Fruit fly (Drosophila melanogaster) whole organism, embryonic: Measurements from ENCODE around the gene grsm.

Experiments used
- Atf-2 ChIP-seq: fragments of 200-800 bp; sonication (Bioruptor generic); optimal IDR thresholded peaks from 2 replicates; lab custom pipeline; 2016; ENCODE audit warnings: missing biosample characterization, missing genetic modification characterization
- Blimp-1 ChIP-seq: fragments of 200-800 bp; sonication (Bioruptor generic); optimal IDR thresholded peaks from 3 replicates; lab custom pipeline; 2018; ENCODE audit warnings: missing biosample characterization, missing genetic modification characterization, mild to moderate bottlenecking, moderate library complexity, missing genetic modification reagents
- CG10267 ChIP-seq: fragments of 200-800 bp; sonication (Bioruptor generic); optimal IDR thresholded peaks from 2 replicates; lab custom pipeline; 2018; ENCODE audit warnings: missing biosample characterization, mild to moderate bottlenecking, missing genetic modification characterization, moderate library complexity
- CG13894 ChIP-seq: fragments of 200-800 bp; sonication (Bioruptor generic); optimal IDR thresholded peaks from 3 replicates; lab custom pipeline; 2018; ENCODE audit warnings: missing biosample characterization, mild to moderate bottlenecking, missing genetic modification characterization, moderate library complexity
- CG15479 ChIP-seq: fragments of 200-800 bp; sonication (Bioruptor generic); optimal IDR thresholded peaks from 3 replicates; lab custom pipeline; 2019; ENCODE audit warnings: missing biosample characterization, mild to moderate bottlenecking, missing genetic modification characterization, moderate library complexity
- CG17802 ChIP-seq: fragments of 200-800 bp; sonication (Bioruptor generic); optimal IDR thresholded peaks from 2 replicates; lab custom pipeline; 2018; ENCODE audit warnings: missing biosample characterization, mild to moderate bottlenecking, missing genetic modification characterization, moderate library complexity
- CG2116 ChIP-seq: fragments of 200-800 bp; sonication (Bioruptor generic); optimal IDR thresholded peaks from 3 replicates; lab custom pipeline; 2018; ENCODE audit warnings: missing biosample characterization, mild to moderate bottlenecking, missing genetic modification characterization
- CG2875 ChIP-seq: fragments of 200-800 bp; sonication (Bioruptor generic); optimal IDR thresholded peaks from 2 replicates; lab custom pipeline; 2017; ENCODE audit warnings: missing biosample characterization, mild to moderate bottlenecking, missing genetic modification characterization, missing genetic modification reagents
- CG2889 ChIP-seq: fragments of 200-800 bp; sonication (Bioruptor generic); IDR thresholded peaks from 3 replicates; pipeline ENCODE4 v1.3.6; 2022; ENCODE audit warnings: missing biosample characterization, missing genetic modification characterization
- CG30403 ChIP-seq: fragments of 200-800 bp; sonication (Bioruptor generic); optimal IDR thresholded peaks from 3 replicates; lab custom pipeline; 2016; ENCODE audit warnings: missing biosample characterization, missing genetic modification characterization
- CG4360 ChIP-seq: fragments of 200-800 bp; sonication (Bioruptor generic); IDR thresholded peaks from 2 replicates; pipeline ENCODE4 v1.3.6; 2022; ENCODE audit warnings: missing biosample characterization, missing genetic modification characterization
- CG7987 ChIP-seq: fragments of 200-800 bp; sonication (Bioruptor generic); optimal IDR thresholded peaks from 2 replicates; lab custom pipeline; 2018; ENCODE audit warnings: missing biosample characterization, mild to moderate bottlenecking, missing genetic modification characterization, moderate library complexity
- CG9437 ChIP-seq: fragments of 200-800 bp; sonication (Bioruptor generic); optimal IDR thresholded peaks from 2 replicates; lab custom pipeline; 2018; ENCODE audit warnings: missing biosample characterization, mild to moderate bottlenecking, missing genetic modification characterization
- Dad ChIP-seq: fragments of 200-800 bp; sonication (Bioruptor generic); optimal IDR thresholded peaks from 3 replicates; lab custom pipeline; 2016; ENCODE audit warnings: missing biosample characterization, missing genetic modification characterization
- HHEX ChIP-seq: fragments of 200-800 bp; sonication (Bioruptor generic); optimal IDR thresholded peaks from 3 replicates; lab custom pipeline; 2017; ENCODE audit warnings: missing biosample characterization, mild to moderate bottlenecking, missing genetic modification characterization, missing genetic modification reagents
- HLH3B ChIP-seq: fragments of 200-800 bp; sonication (Bioruptor generic); IDR thresholded peaks from 2 replicates; pipeline ENCODE4 v1.3.6; 2022; ENCODE audit warnings: missing biosample characterization, missing genetic modification characterization
- HLH4C ChIP-seq: fragments of 200-800 bp; sonication (Bioruptor generic); IDR thresholded peaks from 3 replicates; pipeline ENCODE4 v1.3.6; 2022; ENCODE audit warnings: missing biosample characterization, missing genetic modification characterization; ENCODE audit not compliant: partially characterized antibody
- Hand ChIP-seq: fragments of 200-800 bp; sonication (Bioruptor generic); optimal IDR thresholded peaks from 2 replicates; lab custom pipeline; 2017; ENCODE audit warnings: mild to moderate bottlenecking, missing biosample characterization, missing genetic modification reagents, missing genetic modification characterization
- Hey ChIP-seq: fragments of 200-800 bp; sonication (Bioruptor generic); optimal IDR thresholded peaks from 3 replicates; lab custom pipeline; 2018; ENCODE audit warnings: missing biosample characterization, mild to moderate bottlenecking, missing genetic modification characterization
- HmgD ChIP-seq: fragments of 200-800 bp; sonication (Bioruptor generic); optimal IDR thresholded peaks from 3 replicates; lab custom pipeline; 2016; ENCODE audit warnings: missing biosample characterization, missing genetic modification characterization
- HmgZ ChIP-seq: fragments of 200-800 bp; sonication (Bioruptor generic); optimal IDR thresholded peaks from 2 replicates; lab custom pipeline; 2018; ENCODE audit warnings: missing biosample characterization, mild to moderate bottlenecking, missing genetic modification characterization
- Hr39 ChIP-seq: fragments of >200 bp; optimal IDR thresholded peaks from 2 replicates; lab custom pipeline; 2017
- Jarid2 ChIP-seq: fragments of 200-800 bp; sonication (Bioruptor generic); optimal IDR thresholded peaks from 3 replicates; lab custom pipeline; 2017; ENCODE audit warnings: mild to moderate bottlenecking, missing biosample characterization, missing genetic modification reagents, missing genetic modification characterization
- Lpt ChIP-seq: fragments of >200 bp; optimal IDR thresholded peaks from 2 replicates; lab custom pipeline; 2018; ENCODE audit warnings: missing biosample characterization, missing genetic modification characterization
- Med ChIP-seq: fragments of 200-800 bp; sonication (Bioruptor generic); peaks from one replicate; lab custom pipeline; 2016; ENCODE audit warnings: missing biosample characterization, missing genetic modification characterization, mild to moderate bottlenecking, inconsistent platforms, moderate library complexity
- NfI ChIP-seq: fragments of 200-800 bp; sonication (Bioruptor generic); optimal IDR thresholded peaks from 3 replicates; lab custom pipeline; 2018; ENCODE audit warnings: missing biosample characterization, mild to moderate bottlenecking, missing genetic modification characterization, moderate library complexity
- Side ChIP-seq: fragments of 200-800 bp; sonication (Bioruptor generic); optimal IDR thresholded peaks from 2 replicates; lab custom pipeline; 2016; ENCODE audit warnings: missing biosample characterization, missing genetic modification characterization
- Trl ChIP-seq, 3 experiments: fragments of >200 bp in 2 of 3; fragments of 200-800 bp in 1 of 3; sonication (Bioruptor generic) in 1 of 3; optimal IDR thresholded peaks; 2 replicates in 1 of 3; 3 replicates in 2 of 3; lab custom pipeline; 2016 to 2017; ENCODE audit warnings: missing biosample characterization in 1 of 3, missing genetic modification characterization in 1 of 3
- Usf ChIP-seq: fragments of 200-800 bp; sonication (Bioruptor generic); optimal IDR thresholded peaks from 2 replicates; lab custom pipeline; 2017; ENCODE audit warnings: missing genotype, missing biosample characterization, missing genetic modification characterization
- ara ChIP-seq: fragments of 200-800 bp; sonication (Bioruptor generic); IDR thresholded peaks from 2 replicates; pipeline ENCODE4 v1.3.6; 2022; ENCODE audit warnings: missing biosample characterization, missing genetic modification characterization
- chinmo ChIP-seq: fragments of 200-800 bp; sonication (Bioruptor generic); IDR thresholded peaks from 4 replicates; pipeline ENCODE4 v1.3.6; 2022; ENCODE audit warnings: missing biosample characterization, missing genetic modification characterization; ENCODE audit not compliant: partially characterized antibody
- eve ChIP-seq, 2 experiments: fragments of >200 bp; optimal IDR thresholded peaks; 2 replicates each; lab custom pipeline; 2017; ENCODE audit warnings: missing biosample characterization in 2 of 2, missing genetic modification characterization in 2 of 2
- gcm2 ChIP-seq: fragments of 200-800 bp; sonication (Bioruptor generic); optimal IDR thresholded peaks from 2 replicates; lab custom pipeline; 2016; ENCODE audit warnings: missing biosample characterization, missing genetic modification characterization
- hkb ChIP-seq, 2 experiments: fragments of 200-800 bp in 1 of 2; fragments of >200 bp in 1 of 2; sonication (Bioruptor generic) in 1 of 2; IDR thresholded peaks in 1 of 2; optimal IDR thresholded peaks in 1 of 2; 2 replicates each; pipeline versions ENCODE4 v1.3.6 to Lab custom; 2017 to 2022; ENCODE audit warnings: missing biosample characterization in 1 of 2, missing genetic modification characterization in 1 of 2
- lab ChIP-seq: fragments of 200-800 bp; sonication (Bioruptor generic); optimal IDR thresholded peaks from 3 replicates; lab custom pipeline; 2017; ENCODE audit warnings: missing biosample characterization, missing genetic modification characterization, mild to moderate bottlenecking, moderate library complexity, missing genetic modification reagents
- lilli ChIP-seq: fragments of 200-800 bp; sonication (Bioruptor generic); optimal IDR thresholded peaks from 3 replicates; lab custom pipeline; 2016; ENCODE audit warnings: missing biosample characterization, missing genetic modification characterization
- nau ChIP-seq: fragments of 200-800 bp; sonication (Bioruptor generic); optimal IDR thresholded peaks from 3 replicates; lab custom pipeline; 2017; ENCODE audit warnings: missing biosample characterization, mild to moderate bottlenecking, missing genetic modification characterization, missing genetic modification reagents
- oc ChIP-seq: fragments of 200-800 bp; sonication (Bioruptor generic); optimal IDR thresholded peaks from 2 replicates; lab custom pipeline; 2018; ENCODE audit warnings: missing biosample characterization, mild to moderate bottlenecking, missing genetic modification characterization, moderate library complexity
- onecut ChIP-seq: fragments of 200-800 bp; sonication (Bioruptor generic); IDR thresholded peaks from 2 replicates; pipeline ENCODE4 v1.3.6; 2022; ENCODE audit warnings: missing biosample characterization, missing genetic modification characterization
- pros ChIP-seq: fragments of 200-800 bp; sonication (Bioruptor generic); optimal IDR thresholded peaks from 3 replicates; lab custom pipeline; 2019; ENCODE audit warnings: missing biosample characterization, mild to moderate bottlenecking, missing genetic modification characterization, moderate library complexity
- schlank ChIP-seq: fragments of 200-800 bp; sonication (Bioruptor generic); optimal IDR thresholded peaks from 2 replicates; lab custom pipeline; 2018; ENCODE audit warnings: missing biosample characterization, mild to moderate bottlenecking, missing genetic modification characterization
- sd ChIP-seq: fragments of 200-800 bp; sonication (Bioruptor generic); optimal IDR thresholded peaks from 3 replicates; lab custom pipeline; 2018; ENCODE audit warnings: missing biosample characterization, mild to moderate bottlenecking, missing genetic modification characterization, moderate library complexity
- sens ChIP-seq: fragments of 200-800 bp; sonication (Bioruptor generic); peaks from one replicate; lab custom pipeline; 2016; ENCODE audit warnings: missing biosample characterization, missing genetic modification characterization
- so ChIP-seq: fragments of 200-800 bp; sonication (Bioruptor generic); IDR thresholded peaks from 3 replicates; pipeline ENCODE4 v1.3.6; 2022; ENCODE audit warnings: missing biosample characterization, missing genetic modification characterization
- sob ChIP-seq: fragments of 200-800 bp; sonication (Bioruptor generic); IDR thresholded peaks from 2 replicates; pipeline ENCODE4 v1.3.6; 2022; ENCODE audit warnings: missing biosample characterization, missing genetic modification characterization
- tna ChIP-seq: fragments of 200-800 bp; sonication (Bioruptor generic); IDR thresholded peaks from 2 replicates; pipeline ENCODE4 v1.3.6; 2022; ENCODE audit warnings: missing biosample characterization, missing genetic modification characterization; ENCODE audit not compliant: partially characterized antibody
- trh ChIP-seq: fragments of 200-800 bp; sonication (Bioruptor generic); optimal IDR thresholded peaks from 2 replicates; lab custom pipeline; 2016; ENCODE audit warnings: missing biosample characterization, missing genetic modification characterization
- zfh1 ChIP-seq: fragments of 200-800 bp; sonication (Bioruptor generic); IDR thresholded peaks from 3 replicates; pipeline ENCODE4 v1.3.6; 2022; ENCODE audit warnings: missing biosample characterization, missing genetic modification characterization

Gene grsm

dm6 chr3R:13012990-13013389, 45.5 kb upstream of the grsm start (continued):
- TF ChIP-seq Blimp-1 (GFP tag; lab: Kevin White, UChicago) (peak; percentile 48), zfh1 (GFP tag; lab: Robert Waterston, UW) (no peak), CG4360 (GFP tag; lab: Robert Waterston, UW) (peak; percentile 57; the same call in 1 of the 2 replicates), sens (peak; percentile 46), Med (GFP tag; lab: Kevin White, UChicago) (peak; percentile 74), hkb (optimal IDR thresholded peaks at IDR 0.05; lab: Kevin White, UChicago) (no peak), hkb (GFP tag; IDR thresholded peaks at IDR 0.05; lab: Robert Waterston, UW) (0 out of 2 replicates have a peak, but pooled peaks have one; percentile 9), CG2116 (GFP tag; lab: Kevin White, UChicago) (peak; percentile 72), chinmo (GFP tag; lab: Robert Waterston, UW) (peak; percentile 4; the same call in 1 of the 4 replicates), sd (tag; lab: Kevin White, UChicago) (peak; percentile 43)

- TF ChIP-seq Hr39 (lab: Kevin White, UChicago) (no peak), oc (peak; percentile 58), CG13894 (tag; lab: Kevin White, UChicago) (no peak), NfI (peak; percentile 58), Side (GFP tag; lab: Kevin White, UChicago) (peak; percentile 55), Trl (optimal IDR thresholded peaks at IDR 0.05; lab: Kevin White, UChicago) (peak; percentile 51 to 75), Trl (GFP tag; optimal IDR thresholded peaks at IDR 0.05; lab: Kevin White, UChicago) (peak; percentile 16), schlank (tag; lab: Kevin White, UChicago) (peak; percentile 29), ara (GFP tag; lab: Robert Waterston, UW) (peak; percentile 62; the same call in 1 of the 2 replicates), gcm2 (GFP tag; lab: Kevin White, UChicago) (peak; percentile 16), CG15479 (peak; percentile 91), Dad (GFP tag; lab: Kevin White, UChicago) (peak; percentile 31), Hey (tag; lab: Kevin White, UChicago) (peak; percentile 12), pros (GFP tag; lab: Kevin White, UChicago) (peak; percentile 29), CG30403 (GFP tag; lab: Kevin White, UChicago) (peak; percentile 75), CG2889 (GFP tag; lab: Robert Waterston, UW) (peak; percentile 51; the same call in 1 of the 3 replicates), CG2875 (GFP tag; lab: Kevin White, UChicago) (no peak), Usf (GFP tag; lab: Kevin White, UChicago) (no peak), trh (peak; percentile 23), eve (GFP tag; optimal IDR thresholded peaks at IDR 0.05; lab: Kevin White, UChicago) (no peak), HHEX (GFP tag; lab: Kevin White, UChicago) (no peak), lilli (GFP tag; lab: Kevin White, UChicago) (peak; percentile 81), HmgD (GFP tag; lab: Kevin White, UChicago) (peak; percentile 36), HLH3B (GFP tag; lab: Robert Waterston, UW) (peak; percentile 72), CG10267 (tag; lab: Kevin White, UChicago) (no peak), Blimp-1 (GFP tag; lab: Kevin White, UChicago) (peak; percentile 1), HmgZ (no peak), CG9437 (peak; percentile 5), HLH4C (GFP tag; lab: Robert Waterston, UW) (no peak), Hand (GFP tag; lab: Kevin White, UChicago) (peak; percentile 50), Lpt (GFP tag; lab: Kevin White, UChicago) (no peak), nau (GFP tag; lab: Kevin White, UChicago) (no peak), sob (peak; percentile 71), so (GFP tag; lab: Robert Waterston, UW) (0 out of 3 replicates have a peak, but pooled peaks have one; percentile 47), Atf-2 (GFP tag; lab: Kevin White, UChicago) (peak; percentile 21), lab (GFP tag; lab: Kevin White, UChicago) (peak; percentile 77), tna (no peak), CG17802 (tag; lab: Kevin White, UChicago) (no peak), CG7987 (GFP tag; lab: Kevin White, UChicago) (peak; percentile 64), Jarid2 (GFP tag; lab: Kevin White, UChicago) (peak; percentile 24), onecut (GFP tag; lab: Robert Waterston, UW) (peak; percentile 42; the same call in 1 of the 2 replicates)
Observed at dm6 chr3R:13012351-13012750, 44.8 kb upstream of the grsm start.
